Worm (Caenorhabditis elegans): ENCODE data around the gene snx-17.

Gene snx-17

ce11 chrX:13119900-13120299 is 2.2 kb downstream of the snx-17 start:
- TF ChIP-seq elt-2 (tag; optimal IDR thresholded peaks at IDR 0.05) (no peak), nhr-25 (tag; optimal IDR thresholded peaks at IDR 0.05) (peak; percentile 36), R02D3.7 (tag; optimal IDR thresholded peaks at IDR 0.05) (no peak), lin-39 (tag; optimal IDR thresholded peaks at IDR 0.05) (no peak), nhr-76 (tag; optimal IDR thresholded peaks at IDR 0.05) (no peak), nhr-77 (tag; optimal IDR thresholded peaks at IDR 0.05) (no peak), sea-2 (GFP tag; optimal IDR thresholded peaks at IDR 0.05) (no peak), snpc-4 (tag; optimal IDR thresholded peaks at IDR 0.05) (no peak), lsy-12 (tag; optimal IDR thresholded peaks at IDR 0.05) (no peak), lin-15B (tag; optimal IDR thresholded peaks at IDR 0.05) (no peak), ceh-28 (tag; optimal IDR thresholded peaks at IDR 0.05) (no peak), elt-1 (tag; optimal IDR thresholded peaks at IDR 0.05) (peak; percentile 73), nhr-23 (tag; optimal IDR thresholded peaks at IDR 0.05) (peak; percentile 54), nhr-43 (tag; optimal IDR thresholded peaks at IDR 0.05; ENCODE audit: poor library complexity, severe bottlenecking) (peak; percentile 38), unc-39 (tag; optimal IDR thresholded peaks at IDR 0.05) (no peak), fkh-10 (GFP tag; optimal IDR thresholded peaks at IDR 0.05) (no peak), unc-62 (GFP tag; optimal IDR thresholded peaks at IDR 0.05) (no peak), jun-1 (tag; optimal IDR thresholded peaks at IDR 0.05) (no peak)

- no peak for TF ChIP-seq nhr-77 (tag; optimal IDR thresholded peaks at IDR 0.05)
- TF ChIP-seq daf-12 (tag; optimal IDR thresholded peaks at IDR 0.05): no peak
- TF ChIP-seq R02D3.7 (tag; optimal IDR thresholded peaks at IDR 0.05): no peak
- TF ChIP-seq skn-1 (tag; optimal IDR thresholded peaks at IDR 0.05): no peak
- TF ChIP-seq nhr-76 (tag; optimal IDR thresholded peaks at IDR 0.05): no peak
- TF ChIP-seq nhr-43 (tag; optimal IDR thresholded peaks at IDR 0.05; ENCODE audit: poor library complexity, severe bottlenecking): no peak
- TF ChIP-seq snpc-4 (tag; optimal IDR thresholded peaks at IDR 0.05): no peak
- no peak for TF ChIP-seq unc-39 (tag; optimal IDR thresholded peaks at IDR 0.05)
- TF ChIP-seq ceh-82 (tag; optimal IDR thresholded peaks at IDR 0.05): no peak
- TF ChIP-seq egl-5 (tag; optimal IDR thresholded peaks at IDR 0.05): no peak
- TF ChIP-seq elt-3 (tag; optimal IDR thresholded peaks at IDR 0.05): no peak
- TF ChIP-seq pqm-1 (tag; optimal IDR thresholded peaks at IDR 0.05): no peak
- no peak for TF ChIP-seq ceh-28 (tag; optimal IDR thresholded peaks at IDR 0.05)
- no peak for TF ChIP-seq hmg-11 (tag; optimal IDR thresholded peaks at IDR 0.05)
Observed at ce11 chrX:13116380-13116779, 5.7 kb downstream of the snx-17 start.

ce11 chrX:13115694-13116093 is 6.4 kb downstream of the snx-17 start:
- TF ChIP-seq elt-2 (tag; optimal IDR thresholded peaks at IDR 0.05): no peak
- no peak for TF ChIP-seq nhr-76 (tag; optimal IDR thresholded peaks at IDR 0.05)
- TF ChIP-seq nhr-28 (tag; optimal IDR thresholded peaks at IDR 0.05): no peak

- TF ChIP-seq nhr-43 (tag; optimal IDR thresholded peaks at IDR 0.05; ENCODE audit: poor library complexity, severe bottlenecking) (peak; percentile 12), mml-1 (tag; optimal IDR thresholded peaks at IDR 0.05) (no peak), tbx-2 (tag; optimal IDR thresholded peaks at IDR 0.05) (no peak), nhr-25 (tag; optimal IDR thresholded peaks at IDR 0.05) (peak; percentile 63)
Observed at ce11 chrX:13113457-13113856, 8.6 kb downstream of the snx-17 start, which contains the start of gene F17H10.2. Gene F17H10.2, plus strand, starts transcription at chrX:13113772.

ce11 chrX:13112664-13113063 is 9.4 kb downstream of the snx-17 start:
- no peak for TF ChIP-seq tbx-2 (tag; optimal IDR thresholded peaks at IDR 0.05)
- no peak for TF ChIP-seq elt-1 (tag; optimal IDR thresholded peaks at IDR 0.05)
- peak in 1 of 3 experiments; percentile 48 for TF ChIP-seq elt-3 (tag; optimal IDR thresholded peaks at IDR 0.05)

ce11 chrX:13110004-13110403 is 12.1 kb downstream of the snx-17 start:
- TF ChIP-seq nhr-25 (tag; optimal IDR thresholded peaks at IDR 0.05) (peak; percentile 72), tbx-2 (tag; optimal IDR thresholded peaks at IDR 0.05) (no peak), sea-2 (GFP tag; optimal IDR thresholded peaks at IDR 0.05) (no peak)

ce11 chrX:13108664-13109063 is 13.4 kb downstream of the snx-17 start:
- TF ChIP-seq R02D3.7 (tag; optimal IDR thresholded peaks at IDR 0.05) (no peak), elt-2 (tag; optimal IDR thresholded peaks at IDR 0.05) (peak; percentile 11), lsy-12 (tag; optimal IDR thresholded peaks at IDR 0.05) (no peak), egl-5 (tag; optimal IDR thresholded peaks at IDR 0.05) (peak; percentile 9), ama-1 (optimal IDR thresholded peaks at IDR 0.05) (peak; percentile 94), ztf-4 (tag; optimal IDR thresholded peaks at IDR 0.05) (no peak)

Data from whole organism, L3 larva.